Worm (Caenorhabditis elegans) whole organism, L4/young adult: Measurements from ENCODE around the gene Y41D4B.24.

Experiments used
- W03F9.2 ChIP-seq: fragments of 150-350 bp; optimal IDR thresholded peaks from 2 replicates; lab custom pipeline; 2014; ENCODE audit warnings: missing biosample characterization, missing genetic modification characterization
- dao-5 ChIP-seq: sonication (generic microtip); optimal IDR thresholded peaks from 2 replicates; lab custom pipeline; 2016; ENCODE audit warnings: missing genotype, missing genetic modification characterization, moderate library complexity, missing compliant biosample characterization
- him-1 ChIP-seq: sonication (generic microtip); optimal IDR thresholded peaks from 2 replicates; lab custom pipeline; 2016; ENCODE audit warnings: missing genotype, missing genetic modification reagents, missing genetic modification characterization, missing compliant biosample characterization

DNA sequence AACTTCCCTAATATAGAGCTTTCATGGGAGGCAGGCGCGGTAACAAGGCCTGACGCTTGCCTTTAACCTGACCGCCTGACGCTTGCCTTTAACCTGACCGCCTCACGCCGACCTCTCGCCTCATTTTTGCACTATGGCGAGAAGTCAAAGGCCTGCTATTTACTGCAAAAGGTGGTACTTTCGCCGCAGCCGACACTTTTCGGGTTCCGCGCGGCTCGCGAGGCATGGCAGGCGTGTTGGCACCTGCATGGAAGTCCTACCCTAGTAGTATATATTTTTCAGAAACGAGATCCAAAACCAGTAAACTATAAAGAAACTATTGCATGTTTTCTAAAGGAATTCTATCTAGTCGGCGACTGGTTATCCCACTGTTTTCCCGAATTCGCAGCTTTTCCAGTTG lies 53.2 kb downstream of the Y41D4B.24 start:
- TF ChIP-seq dao-5 (tag; lab: Kevin White, UChicago) (no peak), him-1 (tag; lab: Kevin White, UChicago) (no peak), W03F9.2 (tag; lab: Kevin White, UChicago) (no peak)
